Worm (Caenorhabditis elegans): Measurements from ENCODE around the gene tbc-6.

- TF ChIP-seq tab-1 (GFP tag; IDR thresholded peaks at IDR 0.05) (no peak), med-1 (GFP tag; optimal IDR thresholded peaks at IDR 0.05; ENCODE audit: insufficient read depth) (no peak), T22C8.4 (GFP tag; IDR thresholded peaks at IDR 0.05) (no peak), ztf-29 (GFP tag; IDR thresholded peaks at IDR 0.05) (0 out of 2 replicates have a peak, but pooled peaks have one; percentile 44), ztf-23 (GFP tag; IDR thresholded peaks at IDR 0.05) (no peak), ref-1 (GFP tag; conservative IDR thresholded peaks at IDR 0.05) (no peak), klf-2 (GFP tag; conservative IDR thresholded peaks at IDR 0.05) (no peak), flt-1 (GFP tag; IDR thresholded peaks at IDR 0.05) (no peak), cog-1 (tag; optimal IDR thresholded peaks at IDR 0.05) (peak; percentile 77)
These were observed 22.2 kb upstream of the tbc-6 start for ce11 chrII:6825732-6826131.

Measured in whole organism, midembryonic.